Worm (Caenorhabditis elegans): Measurements from ENCODE around the gene tag-191.

- TF ChIP-seq elt-2 (tag; optimal IDR thresholded peaks at IDR 0.05) (no peak), ceh-45 (GFP tag; IDR thresholded peaks at IDR 0.05) (no peak), pqm-1 (tag; optimal IDR thresholded peaks at IDR 0.05) (no peak), tbx-7 (tag; optimal IDR thresholded peaks at IDR 0.05) (no peak), fkh-10 (GFP tag; optimal IDR thresholded peaks at IDR 0.05) (no peak), dve-1 (tag; optimal IDR thresholded peaks at IDR 0.05) (no peak), gmeb-2 (tag; optimal IDR thresholded peaks at IDR 0.05) (no peak), nhr-11 (tag; optimal IDR thresholded peaks at IDR 0.05) (no peak), tbx-2 (tag; optimal IDR thresholded peaks at IDR 0.05) (no peak), hlh-6 (tag; optimal IDR thresholded peaks at IDR 0.05) (no peak), K02D7.2 (tag; optimal IDR thresholded peaks at IDR 0.05) (no peak), ceh-18 (tag; optimal IDR thresholded peaks at IDR 0.05) (no peak), ceh-2 (tag; optimal IDR thresholded peaks at IDR 0.05) (no peak)
Measured at ce11 chrV:14495493-14495892, 40.7 kb downstream of the tag-191 start.
